Worm (Caenorhabditis elegans) whole organism, L4 larva: ENCODE measurements around the gene metl-6.

Experiments used
- F37D6.2 ChIP-seq: sonication (generic microtip); optimal IDR thresholded peaks from 2 replicates; lab custom pipeline; 2016; ENCODE audit warnings: mild to moderate bottlenecking, missing genetic modification characterization, missing compliant biosample characterization
- lir-3 ChIP-seq: sonication (generic microtip); optimal IDR thresholded peaks from 2 replicates; lab custom pipeline; 2016; ENCODE audit warnings: mild to moderate bottlenecking, missing genetic modification characterization, missing compliant biosample characterization
- nhr-77 ChIP-seq: fragments of 150-350 bp; optimal IDR thresholded peaks from 2 replicates; lab custom pipeline; 2014; ENCODE audit warnings: missing biosample characterization, missing genetic modification characterization
- spr-3 ChIP-seq: fragments of 200-800 bp; sonication (Bioruptor generic); optimal IDR thresholded peaks from 2 replicates; lab custom pipeline; 2018; ENCODE audit warnings: mild to moderate bottlenecking, missing genetic modification characterization, missing compliant biosample characterization

DNA sequence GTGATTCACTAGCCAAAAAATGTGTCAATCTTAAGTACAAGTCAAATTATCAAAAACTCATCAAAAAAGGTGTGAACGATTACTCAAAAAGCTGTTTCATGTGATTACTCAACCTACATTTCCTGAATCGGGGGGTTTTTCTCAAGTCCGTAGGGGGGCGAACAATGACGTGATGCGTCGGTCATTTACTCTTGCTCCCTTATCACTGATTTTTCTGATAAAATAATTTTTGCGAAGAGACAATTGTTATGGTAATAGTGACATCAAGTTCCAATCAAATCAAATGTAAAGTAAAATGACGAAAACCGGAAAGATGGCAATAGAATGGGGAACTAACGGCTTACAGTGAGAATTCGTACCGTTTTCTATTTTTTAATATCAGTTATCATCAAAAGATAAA, 27.5 kb downstream of the metl-6 start:
- TF ChIP-seq F37D6.2 (no peak), lir-3 (tag; lab: Kevin White, UChicago) (no peak), nhr-77 (tag; lab: Kevin White, UChicago) (peak; percentile 36), spr-3 (no peak)
